Worm (Caenorhabditis elegans): ENCODE data around the gene Y73B6A.1.

ce11 chrIV:6664336-6664735 is 3.5 kb downstream of the Y73B6A.1 start:
- TF ChIP-seq ztf-11 (tag; optimal IDR thresholded peaks at IDR 0.05) (no peak), nhr-28 (tag; optimal IDR thresholded peaks at IDR 0.05) (no peak), ama-1 (optimal IDR thresholded peaks at IDR 0.05) (no peak), tbx-2 (tag; optimal IDR thresholded peaks at IDR 0.05) (no peak), unc-62 (GFP tag; optimal IDR thresholded peaks at IDR 0.05) (no peak), nhr-84 (tag; optimal IDR thresholded peaks at IDR 0.05) (no peak), fos-1 (tag; optimal IDR thresholded peaks at IDR 0.05) (no peak), aha-1 (tag; optimal IDR thresholded peaks at IDR 0.05) (no peak), fkh-10 (GFP tag; optimal IDR thresholded peaks at IDR 0.05) (no peak), nhr-12 (tag; optimal IDR thresholded peaks at IDR 0.05) (no peak), nhr-76 (tag; optimal IDR thresholded peaks at IDR 0.05) (no peak), sptf-1 (tag; optimal IDR thresholded peaks at IDR 0.05) (no peak), vab-15 (tag; optimal IDR thresholded peaks at IDR 0.05) (no peak), pax-3 (tag; optimal IDR thresholded peaks at IDR 0.05) (no peak)

Measured in whole organism, L1 larva.